Worm (Caenorhabditis elegans) whole organism, L4 larva: Measurements from ENCODE around the gene F10A3.17.

Experiments
- fos-1 ChIP-seq: fragments of 150-350 bp; optimal IDR thresholded peaks from 2 replicates; lab custom pipeline; 2014; ENCODE audit warnings: missing biosample characterization, missing genetic modification characterization
- hmg-1.1 ChIP-seq: fragments of 200-800 bp; sonication (Bioruptor generic); IDR thresholded peaks from 2 replicates; pipeline ENCODE4 v1.3.6; 2022; ENCODE audit warnings: missing genetic modification reagents, missing genetic modification characterization, missing compliant biosample characterization
- nhr-237 ChIP-seq: sonication (generic microtip); optimal IDR thresholded peaks from 2 replicates; lab custom pipeline; 2017; ENCODE audit warnings: missing biosample characterization, missing genetic modification characterization
- zag-1 ChIP-seq: fragments of 150-350 bp; optimal IDR thresholded peaks from 2 replicates; lab custom pipeline; 2014; ENCODE audit warnings: missing biosample characterization, missing genetic modification characterization

ce11 chrV:16120499-16120898, 39.0 kb downstream of the F10A3.17 start:
- TF ChIP-seq hmg-1.1 = no peak
- TF ChIP-seq zag-1 = no peak
- no peak for TF ChIP-seq fos-1 (tag; lab: Kevin White, UChicago)
- no peak for TF ChIP-seq nhr-237
